Worm (Caenorhabditis elegans) whole organism, mixed stage, embryonic: ENCODE data around the gene Y39H10B.2.

ENCODE experiments used
- M03D4.4 ChIP-seq: sonication (generic microtip); optimal IDR thresholded peaks from 2 replicates; lab custom pipeline; 2017; ENCODE audit warnings: mild to moderate bottlenecking, missing genetic modification characterization, missing compliant biosample characterization
- bed-3 ChIP-seq: fragments of 200-800 bp; sonication (Bioruptor generic); optimal IDR thresholded peaks from 3 replicates; lab custom pipeline; 2018; ENCODE audit warnings: mild to moderate bottlenecking, missing genetic modification characterization, moderate library complexity, missing compliant biosample characterization
- blmp-1 ChIP-seq: fragments of 150-350 bp; optimal IDR thresholded peaks from 2 replicates; lab custom pipeline; 2014; ENCODE audit warnings: missing biosample characterization, missing genetic modification characterization
- ceh-39 ChIP-seq: fragments of 150-350 bp; optimal IDR thresholded peaks from 2 replicates; lab custom pipeline; 2014; ENCODE audit warnings: missing biosample characterization, missing genetic modification characterization
- ceh-43 ChIP-seq: fragments of 200-800 bp; sonication (Bioruptor generic); optimal IDR thresholded peaks from 2 replicates; lab custom pipeline; 2018; ENCODE audit warnings: mild to moderate bottlenecking, missing genetic modification characterization, moderate library complexity, missing compliant biosample characterization
- ceh-83 ChIP-seq: fragments of 200-800 bp; sonication (Bioruptor generic); optimal IDR thresholded peaks from 2 replicates; lab custom pipeline; 2018; ENCODE audit warnings: mild to moderate bottlenecking, missing genetic modification characterization, missing compliant biosample characterization
- ces-1 ChIP-seq: fragments of 150-350 bp; optimal IDR thresholded peaks from 2 replicates; lab custom pipeline; 2014; ENCODE audit warnings: missing biosample characterization, missing genetic modification reagents, missing genetic modification characterization
- cnd-1 ChIP-seq: fragments of 200-800 bp; sonication (Bioruptor generic); optimal IDR thresholded peaks from 2 replicates; lab custom pipeline; 2018; ENCODE audit warnings: mild to moderate bottlenecking, missing genetic modification characterization, missing compliant biosample characterization
- drap-1 ChIP-seq: fragments of 200-800 bp; sonication (Bioruptor generic); optimal IDR thresholded peaks from 3 replicates; lab custom pipeline; 2018; ENCODE audit warnings: mild to moderate bottlenecking, missing genetic modification characterization, missing compliant biosample characterization
- elt-1 ChIP-seq: sonication (generic microtip); optimal IDR thresholded peaks from 2 replicates; lab custom pipeline; 2017; ENCODE audit warnings: missing genetic modification characterization, mild to moderate bottlenecking, missing compliant biosample characterization, antibody characterized with exemption, moderate library complexity, borderline replicate concordance; ENCODE audit not compliant: insufficient read depth
- elt-3 ChIP-seq: fragments of 150-350 bp; optimal IDR thresholded peaks from 2 replicates; lab custom pipeline; 2014; ENCODE audit warnings: missing biosample characterization, missing genetic modification characterization
- flh-1 ChIP-seq: fragments of 200-800 bp; sonication (Bioruptor generic); optimal IDR thresholded peaks from 2 replicates; lab custom pipeline; 2018; ENCODE audit warnings: mild to moderate bottlenecking, missing genetic modification characterization, moderate library complexity, missing compliant biosample characterization
- ham-2 ChIP-seq: fragments of 200-800 bp; sonication (Bioruptor generic); optimal IDR thresholded peaks from 2 replicates; lab custom pipeline; 2018; ENCODE audit warnings: mild to moderate bottlenecking, missing genetic modification characterization, missing compliant biosample characterization
- hlh-1 ChIP-seq: fragments of 150-350 bp; optimal IDR thresholded peaks from 2 replicates; lab custom pipeline; 2014; ENCODE audit warnings: missing biosample characterization, missing genetic modification reagents, missing genetic modification characterization
- lin-13 ChIP-seq: fragments of 150-350 bp; optimal IDR thresholded peaks from 2 replicates; lab custom pipeline; 2014; ENCODE audit warnings: missing biosample characterization, missing genetic modification characterization
- lin-32 ChIP-seq: fragments of 200-800 bp; sonication (Bioruptor generic); optimal IDR thresholded peaks from 2 replicates; lab custom pipeline; 2018; ENCODE audit warnings: mild to moderate bottlenecking, missing genetic modification characterization, missing compliant biosample characterization
- lsy-2 ChIP-seq: fragments of 150-350 bp; optimal IDR thresholded peaks from 2 replicates; lab custom pipeline; 2014; ENCODE audit warnings: missing biosample characterization, missing genetic modification characterization
- mab-5 ChIP-seq: fragments of 150-350 bp; optimal IDR thresholded peaks from 2 replicates; lab custom pipeline; 2014; ENCODE audit warnings: missing biosample characterization, missing genetic modification characterization
- mep-1 ChIP-seq: fragments of 150-350 bp; optimal IDR thresholded peaks from 2 replicates; lab custom pipeline; 2017; ENCODE audit warnings: missing biosample characterization, missing genetic modification reagents, missing genetic modification characterization, inconsistent platforms
- mls-2 ChIP-seq: sonication (generic microtip); optimal IDR thresholded peaks from 2 replicates; lab custom pipeline; 2016; ENCODE audit warnings: mild to moderate bottlenecking, missing genetic modification characterization, moderate library complexity, missing compliant biosample characterization
- nhr-12 ChIP-seq: fragments of 150-350 bp; optimal IDR thresholded peaks from 2 replicates; lab custom pipeline; 2014; ENCODE audit warnings: missing biosample characterization, missing genetic modification characterization
- nhr-2 ChIP-seq: fragments of 150-350 bp; optimal IDR thresholded peaks from 2 replicates; lab custom pipeline; 2014; ENCODE audit warnings: missing biosample characterization, missing genetic modification characterization
- nhr-237 ChIP-seq: fragments of 150-350 bp; optimal IDR thresholded peaks from 2 replicates; lab custom pipeline; 2014; ENCODE audit warnings: missing biosample characterization, missing genetic modification characterization
- nhr-28 ChIP-seq: fragments of 150-350 bp; optimal IDR thresholded peaks from 2 replicates; lab custom pipeline; 2014; ENCODE audit warnings: missing biosample characterization, missing genetic modification characterization
- nhr-76 ChIP-seq: sonication (generic microtip); optimal IDR thresholded peaks from 2 replicates; lab custom pipeline; 2017; ENCODE audit warnings: missing biosample characterization, missing genetic modification characterization
- pha-4 ChIP-seq: fragments of 150-350 bp; optimal IDR thresholded peaks from 2 replicates; lab custom pipeline; 2018; ENCODE audit warnings: missing biosample characterization, missing genetic modification reagents, missing genetic modification characterization
- sem-2 ChIP-seq: fragments of 200-800 bp; sonication (Bioruptor generic); optimal IDR thresholded peaks from 2 replicates; lab custom pipeline; 2018; ENCODE audit warnings: mild to moderate bottlenecking, missing genetic modification characterization, missing compliant biosample characterization
- snpc-4 ChIP-seq: fragments of 150-350 bp; optimal IDR thresholded peaks from 2 replicates; lab custom pipeline; 2014; ENCODE audit warnings: missing biosample characterization, missing genetic modification characterization
- tbx-8 ChIP-seq: fragments of 200-800 bp; sonication (Bioruptor generic); optimal IDR thresholded peaks from 2 replicates; lab custom pipeline; 2018; ENCODE audit warnings: mild to moderate bottlenecking, missing genetic modification characterization, moderate library complexity, missing compliant biosample characterization
- unc-120 ChIP-seq: sonication (generic microtip); optimal IDR thresholded peaks from 2 replicates; lab custom pipeline; 2017; ENCODE audit warnings: missing genetic modification characterization, missing compliant biosample characterization; ENCODE audit not compliant: poor library complexity, severe bottlenecking
- unc-39 ChIP-seq: fragments of 150-350 bp; optimal IDR thresholded peaks from 2 replicates; lab custom pipeline; 2014; ENCODE audit warnings: missing biosample characterization, missing genetic modification characterization
- unc-62 ChIP-seq: fragments of 150-350 bp; optimal IDR thresholded peaks from 2 replicates; lab custom pipeline; 2014; ENCODE audit warnings: missing biosample characterization, missing genetic modification reagents, missing genetic modification characterization
- zip-8 ChIP-seq: fragments of 150-350 bp; optimal IDR thresholded peaks from 2 replicates; lab custom pipeline; 2014; ENCODE audit warnings: missing biosample characterization, missing genetic modification characterization

Y39H10B.2 gene

DNA sequence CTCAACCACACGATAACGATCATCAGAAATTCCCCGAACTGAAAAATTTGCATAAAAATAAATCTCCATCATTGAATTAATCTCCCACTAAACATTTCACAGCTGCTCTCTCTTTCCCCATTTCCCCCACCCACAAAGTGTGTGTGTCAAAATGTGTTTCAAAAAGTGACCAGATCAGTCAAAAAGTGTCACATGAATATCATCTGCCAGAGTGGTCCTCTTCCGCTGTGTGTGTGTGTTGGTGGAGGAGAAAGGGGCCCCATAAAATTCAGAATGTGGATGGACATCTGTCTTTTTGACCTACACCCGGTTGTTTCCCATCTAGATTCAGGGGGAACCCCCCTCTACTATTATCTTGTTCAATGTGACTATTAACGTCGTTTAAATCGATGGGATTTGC is 8.6 kb downstream of the Y39H10B.2 start:
- TF ChIP-seq cnd-1 (tag; lab: Kevin White, UChicago): peak; percentile 39
- TF ChIP-seq unc-120 (tag; lab: Kevin White, UChicago): peak; percentile 63
- no peak for TF ChIP-seq elt-3 (tag; lab: Kevin White, UChicago)
- TF ChIP-seq hlh-1: peak; percentile 55
- peak; percentile 94 for TF ChIP-seq unc-62 (GFP tag; lab: Kevin White, UChicago)
- no peak for TF ChIP-seq tbx-8 (GFP tag; lab: Kevin White, UChicago)
- no peak for TF ChIP-seq blmp-1
- no peak for TF ChIP-seq mep-1 (tag; lab: Kevin White, UChicago)
- no peak for TF ChIP-seq nhr-2 (tag; lab: Kevin White, UChicago)

DNA sequence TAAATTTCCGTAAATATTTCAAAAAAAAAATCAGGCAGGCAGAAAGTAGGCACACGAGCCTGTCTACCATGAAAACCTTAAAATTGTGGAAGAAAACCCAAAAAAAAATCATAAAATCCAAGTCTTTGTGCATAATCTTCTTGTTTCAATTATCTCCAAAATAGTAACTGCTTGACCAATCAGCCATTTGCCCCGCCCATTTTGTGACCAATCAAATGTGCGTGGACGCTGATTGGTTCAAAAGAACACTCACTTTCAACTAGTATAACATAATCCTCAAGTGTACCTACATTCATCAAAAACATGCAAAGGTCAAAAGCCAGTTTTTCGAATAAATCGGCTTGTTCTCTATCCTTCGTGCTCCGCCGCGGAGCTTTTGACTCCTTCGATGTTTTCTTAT is 9.9 kb downstream of the Y39H10B.2 start:
- no peak for TF ChIP-seq unc-39 (tag; lab: Kevin White, UChicago)
- no peak for TF ChIP-seq unc-120 (tag; lab: Kevin White, UChicago)
- TF ChIP-seq nhr-76 (tag; lab: Kevin White, UChicago): no peak
- TF ChIP-seq nhr-237: no peak
- no peak for TF ChIP-seq bed-3 (GFP tag; lab: Kevin White, UChicago)
- no peak for TF ChIP-seq mls-2 (tag; lab: Kevin White, UChicago)
- TF ChIP-seq lsy-2 (tag; lab: Kevin White, UChicago): no peak
- no peak for TF ChIP-seq nhr-12
- no peak for TF ChIP-seq drap-1 (GFP tag; lab: Kevin White, UChicago)
- no peak for TF ChIP-seq blmp-1
- TF ChIP-seq ham-2 (GFP tag; lab: Kevin White, UChicago): no peak
- TF ChIP-seq nhr-2 (tag; lab: Kevin White, UChicago): no peak
- no peak for TF ChIP-seq nhr-28 (tag; lab: Kevin White, UChicago)
- TF ChIP-seq M03D4.4: no peak
- TF ChIP-seq hlh-1: no peak
- TF ChIP-seq pha-4: no peak
- TF ChIP-seq, all 35 proteins: peak for 0

DNA sequence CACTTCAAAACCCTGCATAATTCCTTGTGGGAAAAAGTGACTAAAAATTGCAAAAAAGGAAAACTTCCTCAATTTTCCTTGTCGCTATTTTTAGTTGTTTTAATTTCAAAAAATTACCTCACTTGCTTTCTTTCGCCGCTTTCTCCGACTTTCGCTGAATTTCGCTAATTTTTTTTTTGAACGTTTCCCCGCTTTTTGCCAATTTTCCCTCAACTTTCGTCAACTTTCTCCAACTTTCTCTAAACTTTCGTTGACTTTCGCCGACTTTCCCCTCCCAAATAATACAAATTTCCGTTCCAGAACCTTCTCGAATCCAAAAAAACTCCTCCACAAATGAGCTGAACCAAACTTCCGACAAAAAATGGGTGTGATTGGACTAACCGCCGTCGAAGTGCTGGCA is 14.0 kb downstream of the Y39H10B.2 start, which contains the start of gene W08A12.3:
TSS of gene W08A12.3 (plus strand) at position 301 of the 400 bp plus-strand sequence.
- no peak for TF ChIP-seq ceh-83
- no peak for TF ChIP-seq cnd-1 (tag; lab: Kevin White, UChicago)
- no peak for TF ChIP-seq ceh-39 (tag; lab: Kevin White, UChicago)
- TF ChIP-seq lin-13 (tag; lab: Kevin White, UChicago): no peak
- TF ChIP-seq elt-3 (tag; lab: Kevin White, UChicago): no peak
- TF ChIP-seq nhr-2 (tag; lab: Kevin White, UChicago): no peak
- no peak for TF ChIP-seq unc-120 (tag; lab: Kevin White, UChicago)
- TF ChIP-seq nhr-28 (tag; lab: Kevin White, UChicago): no peak
- TF ChIP-seq nhr-76 (tag; lab: Kevin White, UChicago): no peak
- TF ChIP-seq pha-4: no peak
- TF ChIP-seq ceh-43: no peak

ce11 chrV:3685790-3686208 is 17.2 kb downstream of the Y39H10B.2 start, which contains the start of gene W08A12.2:
Gene W08A12.2 (minus strand): TSS chrV:3685892.
- TF ChIP-seq unc-120 (tag; lab: Kevin White, UChicago): peak; percentile 58
- TF ChIP-seq hlh-1: peak; percentile 98
- no peak for TF ChIP-seq ceh-43
- peak; percentile 7 for TF ChIP-seq unc-62 (GFP tag; lab: Kevin White, UChicago)
- TF ChIP-seq nhr-2 (tag; lab: Kevin White, UChicago): peak; percentile 25

DNA sequence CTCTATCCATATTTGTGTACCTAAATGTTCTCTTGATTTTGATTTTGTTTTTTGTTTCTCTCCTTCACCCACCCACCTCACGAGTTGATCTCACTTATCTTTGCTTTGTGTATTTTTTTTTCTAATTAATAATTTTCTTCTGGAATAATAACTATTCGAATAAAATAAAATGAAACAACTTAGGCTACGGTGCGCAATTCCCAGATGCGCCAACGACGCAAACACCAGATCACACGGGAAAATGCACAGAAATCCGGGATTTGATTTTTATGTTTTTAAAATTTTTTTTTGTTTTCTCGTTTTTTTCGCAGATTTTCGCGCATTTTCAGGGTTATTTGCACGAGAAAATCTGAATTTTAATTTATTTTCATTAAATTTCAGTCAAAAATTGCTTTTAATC is 17.7 kb downstream of the Y39H10B.2 start:
- no peak for TF ChIP-seq unc-62 (GFP tag; lab: Kevin White, UChicago)
- no peak for TF ChIP-seq tbx-8 (GFP tag; lab: Kevin White, UChicago)
- no peak for TF ChIP-seq blmp-1
- peak; percentile 47 for TF ChIP-seq lsy-2 (tag; lab: Kevin White, UChicago)
- TF ChIP-seq ceh-39 (tag; lab: Kevin White, UChicago): no peak

DNA sequence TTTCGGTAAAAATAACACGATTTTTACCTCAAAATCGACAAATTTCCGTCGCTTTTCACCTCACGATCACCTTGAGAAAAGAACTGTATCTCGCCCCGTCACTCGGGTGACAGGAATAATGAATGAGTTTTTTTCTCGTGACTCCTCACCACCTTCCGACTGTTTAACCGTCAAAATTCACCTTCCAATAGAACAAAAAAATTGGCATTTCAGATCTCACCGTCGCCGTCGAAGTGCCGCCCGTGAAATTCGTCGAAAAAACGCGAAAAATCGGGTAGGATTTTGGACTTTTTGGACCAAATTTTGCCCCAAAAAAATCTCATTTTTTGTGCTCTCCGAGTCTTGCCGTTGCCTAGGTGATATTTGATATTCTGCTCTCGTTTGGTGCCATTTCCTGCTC is 18.3 kb downstream of the Y39H10B.2 start, which contains the start of gene unc-132:
TSS of gene unc-132 (plus strand) at position 208 of the 400 bp plus-strand sequence.
- TF ChIP-seq nhr-76 (tag; lab: Kevin White, UChicago): no peak
- no peak for TF ChIP-seq mab-5 (tag; lab: Kevin White, UChicago)
- TF ChIP-seq elt-1: no peak
- TF ChIP-seq unc-120 (tag; lab: Kevin White, UChicago): no peak
- TF ChIP-seq zip-8 (tag; lab: Kevin White, UChicago): no peak
- no peak for TF ChIP-seq M03D4.4
- no peak for TF ChIP-seq elt-3 (tag; lab: Kevin White, UChicago)
- TF ChIP-seq mep-1 (tag; lab: Kevin White, UChicago): no peak
- no peak for TF ChIP-seq flh-1 (GFP tag; lab: Kevin White, UChicago)
- TF ChIP-seq bed-3 (GFP tag; lab: Kevin White, UChicago): no peak
- TF ChIP-seq cnd-1 (tag; lab: Kevin White, UChicago): no peak
- no peak for TF ChIP-seq pha-4
- TF ChIP-seq mls-2 (tag; lab: Kevin White, UChicago): no peak
- TF ChIP-seq nhr-237: no peak
- no peak for TF ChIP-seq ceh-43
- no peak for TF ChIP-seq lin-32 (GFP tag; lab: Kevin White, UChicago)
- no peak for TF ChIP-seq unc-39 (tag; lab: Kevin White, UChicago)
- no peak for TF ChIP-seq sem-2 (GFP tag; lab: Kevin White, UChicago)
- TF ChIP-seq snpc-4 (tag; lab: Kevin White, UChicago): no peak
- no peak for TF ChIP-seq ces-1
